Fruit fly (Drosophila melanogaster) whole organism, pupa: ENCODE measurements around the gene CG43335.

Source experiments
- CG14655 ChIP-seq: fragments of 200-800 bp; sonication (Bioruptor generic); optimal IDR thresholded peaks from 3 replicates; lab custom pipeline; 2017; ENCODE audit warnings: mild to moderate bottlenecking, missing biosample characterization, missing genetic modification reagents, missing genetic modification characterization
- EcR ChIP-seq: fragments of 200-800 bp; sonication (Bioruptor generic); optimal IDR thresholded peaks from 3 replicates; lab custom pipeline; 2019; ENCODE audit warnings: missing biosample characterization, missing genetic modification characterization, mild to moderate bottlenecking, moderate library complexity, missing genetic modification reagents
- Ets98B ChIP-seq: fragments of 200-800 bp; sonication (Bioruptor generic); IDR thresholded peaks from 2 replicates; pipeline ENCODE4 v1.3.6; 2022; ENCODE audit warnings: missing biosample characterization, missing genetic modification characterization

DNA sequence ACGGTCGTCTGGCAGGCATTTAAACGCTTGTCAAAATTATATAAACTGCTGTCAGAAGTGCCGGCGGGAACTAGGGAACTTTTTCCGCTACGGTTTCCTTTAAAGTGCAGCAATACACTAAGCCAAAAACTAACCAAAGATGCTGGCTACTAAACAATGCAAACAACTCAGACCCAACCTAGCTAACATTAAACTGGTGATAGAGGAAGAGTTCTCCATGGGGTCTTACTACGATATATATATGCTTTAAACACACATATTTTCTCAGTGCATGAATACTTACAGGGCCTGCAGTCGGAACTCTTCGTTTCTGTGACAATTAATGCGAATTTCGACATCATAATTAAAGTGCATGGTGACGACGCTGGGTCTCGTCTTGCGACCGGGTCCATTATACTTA is 4.3 kb upstream of the CG43335 start:
- TF ChIP-seq EcR (no peak), CG14655 (GFP tag; lab: Kevin White, UChicago) (peak; percentile 48), Ets98B (no peak)
